Fruit fly (Drosophila melanogaster) whole organism, embryonic: Measurements from ENCODE around the gene w-cup.

Experiments
- ATbp ChIP-seq: fragments of 200-800 bp; sonication (Bioruptor generic); optimal IDR thresholded peaks from 2 replicates; lab custom pipeline; 2017; ENCODE audit warnings: missing biosample characterization, mild to moderate bottlenecking, missing genetic modification characterization, missing genetic modification reagents
- Aef1 ChIP-seq: fragments of 200-800 bp; sonication (Bioruptor generic); IDR thresholded peaks from 3 replicates; pipeline ENCODE4 v1.3.6; 2022; ENCODE audit warnings: missing biosample characterization, missing genetic modification characterization
- Asciz ChIP-seq: fragments of 200-800 bp; sonication (Bioruptor generic); optimal IDR thresholded peaks from 2 replicates; lab custom pipeline; 2017; ENCODE audit warnings: missing biosample characterization, mild to moderate bottlenecking, missing genetic modification characterization, missing genetic modification reagents
- Awh ChIP-seq: fragments of 200-800 bp; sonication (Bioruptor generic); IDR thresholded peaks from 2 replicates; pipeline ENCODE4, ENCODE4 v1.3.6; 2022; ENCODE audit warnings: missing biosample characterization, missing genetic modification characterization
- CG10209 ChIP-seq: fragments of 200-800 bp; sonication (Bioruptor generic); optimal IDR thresholded peaks from 3 replicates; lab custom pipeline; 2017; ENCODE audit warnings: missing biosample characterization, mild to moderate bottlenecking, missing genetic modification characterization, missing genetic modification reagents
- CG12391 ChIP-seq: fragments of 200-800 bp; sonication (Bioruptor generic); optimal IDR thresholded peaks from 3 replicates; lab custom pipeline; 2018; ENCODE audit warnings: missing biosample characterization, mild to moderate bottlenecking, missing genetic modification characterization, moderate library complexity
- CG14014 ChIP-seq: fragments of 200-800 bp; sonication (Bioruptor generic); IDR thresholded peaks from 2 replicates; pipeline ENCODE4 v1.3.6; 2022; ENCODE audit warnings: missing biosample characterization, missing genetic modification characterization
- CG14667 ChIP-seq: fragments of 200-800 bp; sonication (Bioruptor generic); IDR thresholded peaks from 2 replicates; pipeline ENCODE4 v1.3.6; 2022; ENCODE audit warnings: missing biosample characterization, missing genetic modification characterization
- CG1529 ChIP-seq: fragments of 200-800 bp; sonication (Bioruptor generic); optimal IDR thresholded peaks from 3 replicates; lab custom pipeline; 2018; ENCODE audit warnings: missing biosample characterization, missing genetic modification characterization
- CG17359 ChIP-seq: fragments of 200-800 bp; sonication (Bioruptor generic); optimal IDR thresholded peaks from 3 replicates; lab custom pipeline; 2018; ENCODE audit warnings: missing biosample characterization, mild to moderate bottlenecking, missing genetic modification characterization, moderate library complexity
- CG17568 ChIP-seq: fragments of 200-800 bp; sonication (Bioruptor generic); optimal IDR thresholded peaks from 2 replicates; lab custom pipeline; 2018; ENCODE audit warnings: missing biosample characterization, mild to moderate bottlenecking, missing genetic modification characterization, moderate library complexity
- CG1792 ChIP-seq: fragments of 200-800 bp; sonication (Bioruptor generic); optimal IDR thresholded peaks from 2 replicates; lab custom pipeline; 2016; ENCODE audit warnings: missing biosample characterization, missing genetic modification characterization
- CG18599 ChIP-seq: fragments of 200-800 bp; sonication (Bioruptor generic); optimal IDR thresholded peaks from 3 replicates; lab custom pipeline; 2017; ENCODE audit warnings: missing biosample characterization, missing genetic modification characterization, mild to moderate bottlenecking, moderate library complexity, missing genetic modification reagents
- CG33557 ChIP-seq: fragments of 200-800 bp; sonication (Bioruptor generic); optimal IDR thresholded peaks from 2 replicates; lab custom pipeline; 2019; ENCODE audit warnings: missing biosample characterization, mild to moderate bottlenecking, missing genetic modification characterization, moderate library complexity
- CG7745 ChIP-seq: fragments of 200-800 bp; sonication (Bioruptor generic); optimal IDR thresholded peaks from 2 replicates; lab custom pipeline; 2018; ENCODE audit warnings: missing biosample characterization, mild to moderate bottlenecking, missing genetic modification characterization, moderate library complexity
- CG8290 ChIP-seq, 3 experiments: fragments of 200-800 bp; sonication (Bioruptor generic); optimal IDR thresholded peaks; 2 replicates each; lab custom pipeline; 2016 to 2019; ENCODE audit warnings: missing biosample characterization in 3 of 3, missing genetic modification characterization in 3 of 3, mild to moderate bottlenecking in 2 of 3, moderate library complexity in 1 of 3
- CrebB ChIP-seq: fragments of 200-800 bp; sonication (Bioruptor generic); optimal IDR thresholded peaks from 3 replicates; lab custom pipeline; 2018; ENCODE audit warnings: missing biosample characterization, mild to moderate bottlenecking, missing genetic modification characterization
- Doc3 ChIP-seq: fragments of 200-800 bp; sonication (Bioruptor generic); IDR thresholded peaks from 3 replicates; pipeline ENCODE4 v1.3.6; 2022; ENCODE audit warnings: missing biosample characterization, missing genetic modification characterization; ENCODE audit not compliant: partially characterized antibody
- E2f1 ChIP-seq: fragments of 200-800 bp; sonication (Bioruptor generic); IDR thresholded peaks from 2 replicates; pipeline ENCODE4 v1.3.6; 2022; ENCODE audit warnings: missing biosample characterization, missing genetic modification characterization
- GATAe ChIP-seq: fragments of 200-800 bp; sonication (Bioruptor generic); conservative IDR thresholded peaks from 2 replicates; pipeline ENCODE4 v1.3.6; 2022; ENCODE audit warnings: missing biosample characterization, missing genetic modification characterization
- Hmr ChIP-seq: fragments of 200-800 bp; sonication (Bioruptor generic); optimal IDR thresholded peaks from 3 replicates; lab custom pipeline; 2017; ENCODE audit warnings: mild to moderate bottlenecking, missing biosample characterization, missing genetic modification reagents, missing genetic modification characterization
- Kr ChIP-seq: fragments of 200-800 bp; sonication (Bioruptor generic); optimal IDR thresholded peaks from 2 replicates; lab custom pipeline; 2017; ENCODE audit warnings: missing biosample characterization, mild to moderate bottlenecking, missing genetic modification characterization
- Mrtf ChIP-seq: fragments of 200-800 bp; sonication (Bioruptor generic); IDR thresholded peaks from 3 replicates; pipeline ENCODE4 v1.3.6; 2022; ENCODE audit warnings: missing biosample characterization, missing genetic modification characterization
- Xrp1 ChIP-seq: fragments of 200-800 bp; sonication (Bioruptor generic); IDR thresholded peaks from 2 replicates; pipeline ENCODE4 v1.3.6; 2022; ENCODE audit warnings: missing biosample characterization, missing genetic modification characterization
- ac ChIP-seq: fragments of 200-800 bp; sonication (Bioruptor generic); optimal IDR thresholded peaks from 3 replicates; lab custom pipeline; 2017; ENCODE audit warnings: missing biosample characterization, mild to moderate bottlenecking, missing genetic modification characterization
- cas ChIP-seq: fragments of 200-800 bp; sonication (Bioruptor generic); IDR thresholded peaks from 2 replicates; pipeline ENCODE4 v1.3.6; 2022; ENCODE audit warnings: missing biosample characterization, missing genetic modification characterization
- chm ChIP-seq: fragments of 200-800 bp; sonication (Bioruptor generic); IDR thresholded peaks from 2 replicates; pipeline ENCODE4 v1.3.6; 2022; ENCODE audit warnings: missing biosample characterization, missing genetic modification characterization
- gce ChIP-seq: fragments of 200-800 bp; sonication (Bioruptor generic); IDR thresholded peaks from 3 replicates; pipeline ENCODE4 v1.3.6; 2022; ENCODE audit warnings: missing biosample characterization, missing genetic modification characterization
- gem ChIP-seq: fragments of 200-800 bp; sonication (Bioruptor generic); optimal IDR thresholded peaks from 2 replicates; lab custom pipeline; 2019; ENCODE audit warnings: missing biosample characterization, mild to moderate bottlenecking, missing genetic modification characterization, moderate library complexity
- gsb ChIP-seq: fragments of 200-800 bp; sonication (Bioruptor generic); IDR thresholded peaks from 2 replicates; pipeline ENCODE4 v1.3.6; 2022; ENCODE audit warnings: missing biosample characterization, missing genetic modification characterization
- gsb-n ChIP-seq: fragments of 200-800 bp; sonication (Bioruptor generic); optimal IDR thresholded peaks from 3 replicates; lab custom pipeline; 2018; ENCODE audit warnings: missing biosample characterization, mild to moderate bottlenecking, missing genetic modification characterization
- gt ChIP-seq: fragments of 200-800 bp; sonication (Bioruptor generic); IDR thresholded peaks from 2 replicates; pipeline ENCODE4 v1.3.6; 2022; ENCODE audit warnings: missing biosample characterization, missing genetic modification characterization
- inv ChIP-seq: fragments of 200-800 bp; sonication (Bioruptor generic); IDR thresholded peaks from 2 replicates; pipeline ENCODE4 v1.3.6; 2022; ENCODE audit warnings: missing biosample characterization, missing genetic modification characterization; ENCODE audit not compliant: partially characterized antibody
- nom ChIP-seq: fragments of 200-800 bp; sonication (Bioruptor generic); optimal IDR thresholded peaks from 2 replicates; lab custom pipeline; 2017; ENCODE audit warnings: missing biosample characterization, missing genetic modification characterization, mild to moderate bottlenecking, moderate library complexity, missing genetic modification reagents
- onecut ChIP-seq: fragments of 200-800 bp; sonication (Bioruptor generic); IDR thresholded peaks from 2 replicates; pipeline ENCODE4 v1.3.6; 2022; ENCODE audit warnings: missing biosample characterization, missing genetic modification characterization
- sc ChIP-seq, 3 experiments: fragments of >200 bp in 2 of 3; fragments of 200-800 bp in 1 of 3; sonication (Bioruptor generic) in 1 of 3; optimal IDR thresholded peaks; 2 replicates in 2 of 3; 3 replicates in 1 of 3; lab custom pipeline; 2017; ENCODE audit warnings: mild to moderate bottlenecking in 1 of 3, missing biosample characterization in 1 of 3, missing genetic modification characterization in 1 of 3, missing genetic modification reagents in 1 of 3
- sens ChIP-seq: fragments of 200-800 bp; sonication (Bioruptor generic); peaks from one replicate; lab custom pipeline; 2016; ENCODE audit warnings: missing biosample characterization, missing genetic modification characterization
- sug ChIP-seq: fragments of 200-800 bp; optimal IDR thresholded peaks from 2 replicates; lab custom pipeline; 2019; ENCODE audit warnings: missing biosample characterization, mild to moderate bottlenecking, missing genetic modification characterization, moderate library complexity
- wek ChIP-seq: fragments of 200-800 bp; sonication (Bioruptor generic); optimal IDR thresholded peaks from 3 replicates; lab custom pipeline; 2018; ENCODE audit warnings: missing biosample characterization, mild to moderate bottlenecking, missing genetic modification characterization, moderate library complexity
- zfh1 ChIP-seq: fragments of 200-800 bp; sonication (Bioruptor generic); IDR thresholded peaks from 3 replicates; pipeline ENCODE4 v1.3.6; 2022; ENCODE audit warnings: missing biosample characterization, missing genetic modification characterization

The w-cup gene

dm6 chr2L:10552807-10553206 is 24.8 kb downstream of the w-cup start (continued):
- TF ChIP-seq sc (optimal IDR thresholded peaks at IDR 0.05; lab: Kevin White, UChicago) = no peak
- TF ChIP-seq sc (GFP tag; optimal IDR thresholded peaks at IDR 0.05; lab: Kevin White, UChicago) = peak; percentile 23
- TF ChIP-seq CG18599 (GFP tag; lab: Kevin White, UChicago) = peak; percentile 18
- no peak for TF ChIP-seq Doc3
- peak; percentile 20 for TF ChIP-seq CG8290 (GFP tag; optimal IDR thresholded peaks at IDR 0.05; lab: Kevin White, UChicago)
- TF ChIP-seq CG8290 (tag; optimal IDR thresholded peaks at IDR 0.05; lab: Kevin White, UChicago) = peak; percentile 59 to 61
- TF ChIP-seq sug (tag; lab: Kevin White, UChicago) = peak; percentile 14
- peak; percentile 21 for TF ChIP-seq CG1792 (GFP tag; lab: Kevin White, UChicago)
- TF ChIP-seq wek (GFP tag; lab: Kevin White, UChicago) = peak; percentile 45
- TF ChIP-seq Mrtf (GFP tag; lab: Robert Waterston, UW) = no peak
- peak; percentile 44 for TF ChIP-seq Kr (GFP tag; lab: Kevin White, UChicago)
- TF ChIP-seq ac (GFP tag; lab: Kevin White, UChicago) = peak; percentile 37
- TF ChIP-seq CG7745 (tag; lab: Kevin White, UChicago) = peak; percentile 86
- TF ChIP-seq chm = peak; percentile 66; the same call in 1 of the 2 replicates
- TF ChIP-seq E2f1 (GFP tag; lab: Robert Waterston, UW) = peak; percentile 16; the same call in 1 of the 2 replicates
- peak; percentile 67 for TF ChIP-seq zfh1 (GFP tag; lab: Robert Waterston, UW)
- TF ChIP-seq gce = no peak
- peak; percentile 86 for TF ChIP-seq CG33557 (GFP tag; lab: Kevin White, UChicago)
- TF ChIP-seq CrebB = peak; percentile 52
- peak; percentile 22 for TF ChIP-seq Asciz (GFP tag; lab: Kevin White, UChicago)
- TF ChIP-seq CG10209 = peak; percentile 62
- no peak for TF ChIP-seq CG14667 (GFP tag; lab: Robert Waterston, UW)
- TF ChIP-seq Aef1 (GFP tag; lab: Robert Waterston, UW) = no peak
- peak; percentile 84 for TF ChIP-seq sens
- TF ChIP-seq Xrp1 = peak; percentile 79
- peak; percentile 31; the same call in 1 of the 2 replicates for TF ChIP-seq onecut (GFP tag; lab: Robert Waterston, UW)
- TF ChIP-seq gem = peak; percentile 54
- peak; percentile 33 for TF ChIP-seq ATbp
- TF ChIP-seq Hmr (GFP tag; lab: Kevin White, UChicago) = peak; percentile 8
- no peak for TF ChIP-seq gt (GFP tag; lab: Robert Waterston, UW)
- no peak for TF ChIP-seq nom (GFP tag; lab: Kevin White, UChicago)
- peak; percentile 20 for TF ChIP-seq CG17359 (tag; lab: Kevin White, UChicago)
- peak; percentile 31; the same call in 1 of the 2 replicates for TF ChIP-seq CG14014 (GFP tag; lab: Robert Waterston, UW)
- peak; percentile 5 for TF ChIP-seq CG12391
- TF ChIP-seq GATAe (GFP tag; lab: Robert Waterston, UW) = no peak
- peak; percentile 56 for TF ChIP-seq CG17568 (GFP tag; lab: Kevin White, UChicago)
- TF ChIP-seq CG1529 (GFP tag; lab: Kevin White, UChicago) = peak; percentile 25
- TF ChIP-seq cas (GFP tag; lab: Robert Waterston, UW) = no peak
- TF ChIP-seq gsb-n (tag; lab: Kevin White, UChicago) = peak; percentile 56
- TF ChIP-seq Awh (GFP tag; lab: Robert Waterston, UW) = 0 out of 2 replicates have a peak, but pooled peaks have one; percentile 25
- TF ChIP-seq gsb (GFP tag; lab: Robert Waterston, UW) = no peak
- TF ChIP-seq inv = no peak
- TF ChIP-seq, all 482 proteins: peak for 136
